Worm (Caenorhabditis elegans): ENCODE measurements around the gene C55A1.11.

DNA sequence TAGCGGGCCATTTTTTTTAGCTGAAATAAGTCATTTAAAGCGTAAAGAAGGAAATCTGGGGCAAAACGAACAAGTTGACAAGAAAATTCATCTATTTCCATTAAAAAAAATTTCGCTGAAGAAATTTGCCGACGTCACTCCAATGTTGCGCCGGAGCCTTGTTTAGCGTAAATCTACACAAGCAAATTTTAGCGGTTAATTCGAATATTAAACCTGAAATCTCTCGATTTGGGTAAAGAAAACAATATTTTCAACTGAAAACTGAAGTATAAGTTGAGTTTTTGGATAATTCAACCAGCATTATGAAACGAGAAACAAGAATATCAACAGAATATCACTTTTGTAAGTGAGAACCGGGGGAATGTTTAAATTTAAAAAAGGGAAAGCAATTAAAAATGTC is 47.3 kb upstream of the C55A1.11 start, which contains the start of gene F28F8.9:
- TF ChIP-seq sea-2 (GFP tag; IDR thresholded peaks at IDR 0.05), result no peak
- no peak for TF ChIP-seq mel-28 (tag; optimal IDR thresholded peaks at IDR 0.05; ENCODE audit: borderline replicate concordance)
- no peak for TF ChIP-seq snpc-1.3 (tag; optimal IDR thresholded peaks at IDR 0.05; ENCODE audit: insufficient read depth)
- TF ChIP-seq ztf-25 (GFP tag; IDR thresholded peaks at IDR 0.05), result no peak
- no peak for TF ChIP-seq F23B12.7 (tag; optimal IDR thresholded peaks at IDR 0.05; ENCODE audit: insufficient read depth)
- no peak for TF ChIP-seq zfh-2 (GFP tag; conservative IDR thresholded peaks at IDR 0.05)
- no peak for TF ChIP-seq akir-1 (GFP tag; optimal IDR thresholded peaks at IDR 0.05)
- TF ChIP-seq lin-40 (tag; optimal IDR thresholded peaks at IDR 0.05), result no peak
- no peak for TF ChIP-seq tbp1 (GFP tag; optimal IDR thresholded peaks at IDR 0.05)
- TF ChIP-seq atf-7 (tag; optimal IDR thresholded peaks at IDR 0.05), result no peak
- no peak for TF ChIP-seq F57A8.1 (GFP tag; optimal IDR thresholded peaks at IDR 0.05)
- TF ChIP-seq B0035.1 (tag; optimal IDR thresholded peaks at IDR 0.05), result no peak
- no peak for TF ChIP-seq egl-44 (GFP tag; IDR thresholded peaks at IDR 0.05)
